Fruit fly (Drosophila melanogaster): ENCODE measurements around the gene dos.

dos gene

dm6 chr3L:2582290-2582689, 6.9 kb upstream of the dos start:
- no peak for TF ChIP-seq CG8388 (GFP tag; optimal IDR thresholded peaks at IDR 0.05)
- no peak for TF ChIP-seq CG18011 (GFP tag; optimal IDR thresholded peaks at IDR 0.05)
- TF ChIP-seq pum (GFP tag; optimal IDR thresholded peaks at IDR 0.05), result no peak
- no peak for TF ChIP-seq CG17361 (GFP tag; IDR thresholded peaks at IDR 0.05)
- no peak for TF ChIP-seq Dfd (GFP tag; optimal IDR thresholded peaks at IDR 0.05)
- TF ChIP-seq CG4360 (GFP tag; IDR thresholded peaks at IDR 0.05), result no peak
- TF ChIP-seq cas (GFP tag; IDR thresholded peaks at IDR 0.05), result no peak
- no peak for TF ChIP-seq vfl (GFP tag; optimal IDR thresholded peaks at IDR 0.05)
- TF ChIP-seq ranshi (GFP tag; IDR thresholded peaks at IDR 0.05), result no peak
- no peak for TF ChIP-seq cg (GFP tag; optimal IDR thresholded peaks at IDR 0.05)
- no peak for TF ChIP-seq Antp (GFP tag; optimal IDR thresholded peaks at IDR 0.05)
- 0 out of 2 replicates have a peak, but pooled peaks have one; percentile 4 for TF ChIP-seq CG32772 (GFP tag; IDR thresholded peaks at IDR 0.05)
- TF ChIP-seq Sox102F (GFP tag; optimal IDR thresholded peaks at IDR 0.05), result peak; percentile 4
- TF ChIP-seq sr (GFP tag; IDR thresholded peaks at IDR 0.05), result 0 out of 3 replicates have a peak, but pooled peaks have one; percentile 17
- TF ChIP-seq Ets65A (GFP tag), result peak; percentile 92
- no peak for TF ChIP-seq kni (GFP tag; optimal IDR thresholded peaks at IDR 0.05)
- no peak for TF ChIP-seq CG1529 (GFP tag; optimal IDR thresholded peaks at IDR 0.05)
- no peak for TF ChIP-seq ATbp (GFP tag; optimal IDR thresholded peaks at IDR 0.05)
- TF ChIP-seq Deaf1 (tag; optimal IDR thresholded peaks at IDR 0.05), result no peak
- TF ChIP-seq CG9932 (GFP tag; IDR thresholded peaks at IDR 0.05), result no peak
- no peak for TF ChIP-seq CG7928 (GFP tag; optimal IDR thresholded peaks at IDR 0.05)
- no peak for TF ChIP-seq CG2712 (tag; optimal IDR thresholded peaks at IDR 0.05)
- no peak for TF ChIP-seq unpg (GFP tag; optimal IDR thresholded peaks at IDR 0.05)
- TF ChIP-seq zen (tag; optimal IDR thresholded peaks at IDR 0.05), result no peak
- no peak for TF ChIP-seq B-H2 (GFP tag; optimal IDR thresholded peaks at IDR 0.05)
- no peak for TF ChIP-seq bowl (GFP tag; IDR thresholded peaks at IDR 0.05)
- TF ChIP-seq CG11456 (GFP tag; IDR thresholded peaks at IDR 0.05), result no peak
- TF ChIP-seq schlank (tag; optimal IDR thresholded peaks at IDR 0.05), result no peak
- TF ChIP-seq CG33557 (GFP tag; optimal IDR thresholded peaks at IDR 0.05), result no peak
- peak; percentile 89 for TF ChIP-seq Drgx (GFP tag; IDR thresholded peaks at IDR 0.05)
- TF ChIP-seq CrebB (tag; optimal IDR thresholded peaks at IDR 0.05), result no peak
- no peak for TF ChIP-seq CG6791 (GFP tag; IDR thresholded peaks at IDR 0.05; ENCODE audit: partially characterized antibody)
- TF ChIP-seq CG2678 (tag; optimal IDR thresholded peaks at IDR 0.05), result no peak
- TF ChIP-seq tin (GFP tag; optimal IDR thresholded peaks at IDR 0.05), result no peak
- no peak for TF ChIP-seq Dll (GFP tag; IDR thresholded peaks at IDR 0.05; ENCODE audit: partially characterized antibody)
- TF ChIP-seq yki (optimal IDR thresholded peaks at IDR 0.05), result no peak
- no peak for TF ChIP-seq chinmo (GFP tag; IDR thresholded peaks at IDR 0.05; ENCODE audit: partially characterized antibody)
- no peak for TF ChIP-seq kay (GFP tag; optimal IDR thresholded peaks at IDR 0.05)
- TF ChIP-seq ap (GFP tag; IDR thresholded peaks at IDR 0.05), result no peak
- TF ChIP-seq vvl (GFP tag; IDR thresholded peaks at IDR 0.05), result peak; percentile 49
- no peak for TF ChIP-seq lov (optimal IDR thresholded peaks at IDR 0.05)
- no peak for TF ChIP-seq lov (GFP tag; IDR thresholded peaks at IDR 0.05)
- TF ChIP-seq ac (GFP tag; optimal IDR thresholded peaks at IDR 0.05), result no peak
- 0 out of 3 replicates have a peak, but pooled peaks have one; percentile 24 for TF ChIP-seq CG3726 (GFP tag; IDR thresholded peaks at IDR 0.05)
- TF ChIP-seq emc (GFP tag; optimal IDR thresholded peaks at IDR 0.05), result no peak
- no peak for TF ChIP-seq Fer2 (tag; optimal IDR thresholded peaks at IDR 0.05)
- TF ChIP-seq NC2β (GFP tag; optimal IDR thresholded peaks at IDR 0.05), result no peak
- no peak for TF ChIP-seq crc (GFP tag; optimal IDR thresholded peaks at IDR 0.05)
- TF ChIP-seq prd (optimal IDR thresholded peaks at IDR 0.05), result no peak
- no peak for TF ChIP-seq prd (GFP tag; IDR thresholded peaks at IDR 0.05)
- TF ChIP-seq CG12104 (GFP tag; optimal IDR thresholded peaks at IDR 0.05), result no peak
- no peak for TF ChIP-seq dan (GFP tag; IDR thresholded peaks at IDR 0.05)
- peak; percentile 8 for TF ChIP-seq CG8359 (GFP tag; optimal IDR thresholded peaks at IDR 0.05; ENCODE audit: borderline replicate concordance)
